Fruit fly (Drosophila melanogaster): ENCODE results near the gene CG6996.

The CG6996 gene

dm6 chr3L:20247513-20248173 is 40.3 kb downstream of the CG6996 start, which contains the start of gene rdgC (continued):
- peak; percentile 90 for TF ChIP-seq Chrac-16 (GFP tag; optimal IDR thresholded peaks at IDR 0.05)
- peak; percentile 91 for TF ChIP-seq CG31224 (GFP tag; IDR thresholded peaks at IDR 0.05)
- TF ChIP-seq ken (GFP tag; IDR thresholded peaks at IDR 0.05), result peak; percentile 94
- peak; percentile 63 for TF ChIP-seq MESR4 (GFP tag; optimal IDR thresholded peaks at IDR 0.05)
- peak; percentile 89 for TF ChIP-seq wek (GFP tag; optimal IDR thresholded peaks at IDR 0.05)
- peak; percentile 87 for TF ChIP-seq cas (GFP tag; IDR thresholded peaks at IDR 0.05)
- TF ChIP-seq CG2120 (GFP tag; optimal IDR thresholded peaks at IDR 0.05), result peak; percentile 97
- TF ChIP-seq Ptx1 (GFP tag; IDR thresholded peaks at IDR 0.05), result peak; percentile 96
- TF ChIP-seq NK7.1 (GFP tag; optimal IDR thresholded peaks at IDR 0.05), result peak; percentile 94
- TF ChIP-seq gsb-n (tag; optimal IDR thresholded peaks at IDR 0.05), result peak; percentile 86
- no peak for TF ChIP-seq sc (optimal IDR thresholded peaks at IDR 0.05)
- peak; percentile 83 for TF ChIP-seq sc (GFP tag; optimal IDR thresholded peaks at IDR 0.05)
- peak; percentile 95 for TF ChIP-seq CG7556 (GFP tag; optimal IDR thresholded peaks at IDR 0.05)
- TF ChIP-seq CG43689 (GFP tag; IDR thresholded peaks at IDR 0.05), result peak; percentile 86
- TF ChIP-seq CG7271 (tag; optimal IDR thresholded peaks at IDR 0.05), result peak; percentile 63
- TF ChIP-seq klu (GFP tag; IDR thresholded peaks at IDR 0.05), result peak; percentile 89
- peak; percentile 88 for TF ChIP-seq zen (tag; optimal IDR thresholded peaks at IDR 0.05)
- no peak for TF ChIP-seq nom (GFP tag; optimal IDR thresholded peaks at IDR 0.05)
- peak; percentile 96 for TF ChIP-seq ewg (GFP tag; optimal IDR thresholded peaks at IDR 0.05)
- TF ChIP-seq chm (GFP tag; IDR thresholded peaks at IDR 0.05), result peak; percentile 93
- TF ChIP-seq gro (GFP tag; optimal IDR thresholded peaks at IDR 0.05), result peak; percentile 96
- no peak for TF ChIP-seq CG2129 (GFP tag; IDR thresholded peaks at IDR 0.05; ENCODE audit: partially characterized antibody)
- TF ChIP-seq amos (GFP tag; IDR thresholded peaks at IDR 0.05; ENCODE audit: partially characterized antibody), result 0 out of 2 replicates have a peak, but pooled peaks have one; percentile 17
- TF ChIP-seq usp (GFP tag; optimal IDR thresholded peaks at IDR 0.05), result no peak
- peak; percentile 96 for TF ChIP-seq gce (GFP tag; IDR thresholded peaks at IDR 0.05)
- peak; percentile 33 for TF ChIP-seq CG9797 (GFP tag; optimal IDR thresholded peaks at IDR 0.05)
- peak; percentile 91 for TF ChIP-seq CG18619 (GFP tag; optimal IDR thresholded peaks at IDR 0.05)
- TF ChIP-seq org-1 (GFP tag; optimal IDR thresholded peaks at IDR 0.05), result peak; percentile 95
- TF ChIP-seq ttk (GFP tag; IDR thresholded peaks at IDR 0.05), result peak; percentile 97
- TF ChIP-seq CG4707 (GFP tag; optimal IDR thresholded peaks at IDR 0.05), result peak; percentile 91
- peak; percentile 11; the same call in 1 of the 2 replicates for TF ChIP-seq Bgb (GFP tag; IDR thresholded peaks at IDR 0.05; ENCODE audit: partially characterized antibody)
- TF ChIP-seq Hand (GFP tag; optimal IDR thresholded peaks at IDR 0.05), result peak; percentile 94
- TF ChIP-seq Trl (optimal IDR thresholded peaks at IDR 0.05), result peak; percentile 38 to 65
- TF ChIP-seq Trl (GFP tag; optimal IDR thresholded peaks at IDR 0.05), result peak; percentile 95
- TF ChIP-seq wor (GFP tag; IDR thresholded peaks at IDR 0.05), result peak; percentile 89
- peak; percentile 85 for TF ChIP-seq CG17802 (tag; optimal IDR thresholded peaks at IDR 0.05)
- TF ChIP-seq chinmo (GFP tag; IDR thresholded peaks at IDR 0.05; ENCODE audit: partially characterized antibody), result no peak
- TF ChIP-seq Meics (GFP tag; optimal IDR thresholded peaks at IDR 0.05), result peak; percentile 97
- peak; percentile 80 for TF ChIP-seq sd (tag; optimal IDR thresholded peaks at IDR 0.05)
- peak; percentile 88 for TF ChIP-seq MTF-1 (GFP tag; optimal IDR thresholded peaks at IDR 0.05; ENCODE audit: borderline replicate concordance)
- peak; percentile 71 for TF ChIP-seq bigmax (GFP tag; optimal IDR thresholded peaks at IDR 0.05)
- peak; percentile 98 for TF ChIP-seq Rfx (GFP tag; IDR thresholded peaks at IDR 0.05)
- peak; percentile 94 for TF ChIP-seq pho (GFP tag; optimal IDR thresholded peaks at IDR 0.05)
- no peak for TF ChIP-seq BEAF-32 (GFP tag; optimal IDR thresholded peaks at IDR 0.05)
- TF ChIP-seq CG17568 (GFP tag; optimal IDR thresholded peaks at IDR 0.05), result peak; percentile 94
- peak; percentile 93 for TF ChIP-seq jing (GFP tag; optimal IDR thresholded peaks at IDR 0.05)
- TF ChIP-seq run (tag; optimal IDR thresholded peaks at IDR 0.05), result peak; percentile 93
- peak; percentile 89 for TF ChIP-seq odd (GFP tag; optimal IDR thresholded peaks at IDR 0.05)
- peak; percentile 97 for TF ChIP-seq Asciz (GFP tag; optimal IDR thresholded peaks at IDR 0.05)

All from whole organism, embryonic.